Worm (Caenorhabditis elegans): ENCODE results near the gene F35F10.7.

ce11 chrV:3312067-3312666, 24.9 kb upstream of the F35F10.7 start, which contains the start of gene arrd-18:
- TF ChIP-seq tbx-37 (GFP tag; conservative IDR thresholded peaks at IDR 0.05): no peak
- TF ChIP-seq sea-1 (GFP tag; conservative IDR thresholded peaks at IDR 0.05): no peak
- TF ChIP-seq ceh-36 (tag; optimal IDR thresholded peaks at IDR 0.05): no peak

Data from whole organism, early embryonic.